Fruit fly (Drosophila melanogaster) whole organism, wandering third instar larva: ENCODE measurements around the gene CG9667.

Experiments
- Abd-B ChIP-seq: fragments of >200 bp; optimal IDR thresholded peaks from 2 replicates; lab custom pipeline; 2017; ENCODE audit warnings: missing biosample characterization, missing genetic modification characterization
- Dfd ChIP-seq: fragments of >200 bp; optimal IDR thresholded peaks from 2 replicates; lab custom pipeline; 2017; ENCODE audit warnings: missing biosample characterization, missing genetic modification characterization
- HLH106 ChIP-seq: fragments of 200-800 bp; optimal IDR thresholded peaks from 3 replicates; lab custom pipeline; 2019; ENCODE audit warnings: missing biosample characterization, mild to moderate bottlenecking, missing genetic modification characterization, moderate library complexity
- Hnf4 ChIP-seq: fragments of 200-800 bp; sonication (Bioruptor generic); optimal IDR thresholded peaks from 2 replicates; lab custom pipeline; 2016; ENCODE audit warnings: missing biosample characterization, mild to moderate bottlenecking, missing genetic modification characterization
- OdsH ChIP-seq: fragments of 200-800 bp; sonication (Bioruptor generic); optimal IDR thresholded peaks from 2 replicates; lab custom pipeline; 2016; ENCODE audit warnings: missing biosample characterization, mild to moderate bottlenecking, missing genetic modification characterization
- dmrt93B ChIP-seq: fragments of 200-800 bp; sonication (Bioruptor generic); optimal IDR thresholded peaks from 2 replicates; lab custom pipeline; 2018; ENCODE audit warnings: missing biosample characterization, mild to moderate bottlenecking, missing genetic modification characterization
- pan ChIP-seq: fragments of >200 bp; optimal IDR thresholded peaks from 2 replicates; lab custom pipeline; 2017

DNA sequence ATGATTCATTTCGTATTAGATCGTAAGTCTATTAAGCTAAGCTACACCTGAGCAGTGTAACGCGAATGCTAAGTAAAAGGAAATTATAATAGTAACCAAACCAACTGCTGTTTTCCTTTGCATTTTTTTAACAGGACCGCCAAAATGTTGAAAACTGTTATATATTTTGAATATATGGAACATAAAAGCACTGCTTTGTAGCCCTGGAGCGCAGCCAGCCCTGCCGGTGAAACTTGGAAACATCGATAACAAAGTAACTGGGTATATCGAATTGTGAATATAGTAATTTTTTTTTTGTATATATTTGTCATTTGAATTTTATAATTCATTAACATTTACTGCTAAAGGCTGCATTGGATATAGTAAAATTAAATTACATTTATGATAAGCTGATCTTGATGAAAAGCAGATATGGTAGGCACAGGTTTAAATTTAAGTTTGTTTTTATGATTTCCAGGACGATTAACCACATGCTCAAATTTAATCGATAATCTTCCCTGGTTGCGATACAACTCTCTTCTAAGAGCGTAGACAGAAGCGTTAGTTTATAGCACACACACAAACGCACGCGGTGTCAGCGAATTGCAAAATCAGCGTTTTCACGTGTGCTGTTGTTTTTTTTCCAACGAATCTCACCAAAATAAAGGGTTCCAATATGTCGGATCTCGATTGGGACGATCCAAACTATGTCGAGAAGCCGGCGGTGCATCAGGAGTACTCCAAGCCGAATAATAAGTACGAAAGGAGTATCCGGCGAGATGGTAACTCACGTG is 3.8 kb downstream of the CG9667 start, which contains the start of gene CG7878:
- TF ChIP-seq Abd-B (GFP tag; lab: Kevin White, UChicago) (no peak), Hnf4 (GFP tag; lab: Kevin White, UChicago) (peak; percentile 63), HLH106 (tag; lab: Kevin White, UChicago) (peak; percentile 61), OdsH (GFP tag; lab: Kevin White, UChicago) (peak; percentile 18), Dfd (GFP tag; lab: Kevin White, UChicago) (no peak), dmrt93B (GFP tag; lab: Kevin White, UChicago) (peak; percentile 5), pan (lab: Kevin White, UChicago) (no peak)
